Worm (Caenorhabditis elegans) whole organism, L2 larva: ENCODE measurements around the gene dnj-5.

ENCODE experiments used
- C34F6.9 ChIP-seq: fragments of 150-350 bp; optimal IDR thresholded peaks from 2 replicates; lab custom pipeline; 2014; ENCODE audit warnings: missing biosample characterization, missing genetic modification characterization
- F13H6.1 ChIP-seq: sonication (generic microtip); optimal IDR thresholded peaks from 2 replicates; lab custom pipeline; 2016; ENCODE audit warnings: missing genetic modification characterization, missing compliant biosample characterization
- Y55F3AM.14 ChIP-seq: fragments of 200-800 bp; sonication (Bioruptor generic); optimal IDR thresholded peaks from 2 replicates; lab custom pipeline; 2018; ENCODE audit warnings: mild to moderate bottlenecking, missing genetic modification characterization, missing compliant biosample characterization
- alr-1 ChIP-seq: fragments of 150-350 bp; optimal IDR thresholded peaks from 2 replicates; lab custom pipeline; 2014; ENCODE audit warnings: missing biosample characterization, missing genetic modification characterization
- aly-2 ChIP-seq: fragments of 150-350 bp; optimal IDR thresholded peaks from 2 replicates; lab custom pipeline; 2014; ENCODE audit warnings: missing biosample characterization, missing genetic modification characterization
- ama-1 ChIP-seq: fragments of 150-350 bp; optimal IDR thresholded peaks from 2 replicates; lab custom pipeline; 2018; ENCODE audit warnings: inconsistent platforms
- blmp-1 ChIP-seq: sonication (generic microtip); optimal IDR thresholded peaks from 2 replicates; lab custom pipeline; 2017; ENCODE audit warnings: missing genetic modification characterization, mild to moderate bottlenecking, missing compliant biosample characterization, antibody characterized with exemption, moderate library complexity; ENCODE audit not compliant: insufficient read depth
- ceh-16 ChIP-seq: fragments of 150-350 bp; optimal IDR thresholded peaks from 2 replicates; lab custom pipeline; 2014; ENCODE audit warnings: missing biosample characterization, missing genetic modification characterization
- crh-2 ChIP-seq: sonication (generic microtip); optimal IDR thresholded peaks from 2 replicates; lab custom pipeline; 2017; ENCODE audit warnings: missing biosample characterization, missing genetic modification characterization
- egl-27 ChIP-seq: sonication (generic microtip); optimal IDR thresholded peaks from 3 replicates; lab custom pipeline; 2017; ENCODE audit warnings: missing biosample characterization, missing genetic modification reagents, missing genetic modification characterization
- elt-3 ChIP-seq: sonication (generic microtip); optimal IDR thresholded peaks from 2 replicates; lab custom pipeline; 2017; ENCODE audit warnings: missing biosample characterization, missing genetic modification characterization
- fos-1 ChIP-seq: fragments of 150-350 bp; optimal IDR thresholded peaks from 2 replicates; lab custom pipeline; 2014; ENCODE audit warnings: missing biosample characterization, missing genetic modification characterization
- gmeb-1 ChIP-seq: fragments of 150-350 bp; optimal IDR thresholded peaks from 2 replicates; lab custom pipeline; 2014; ENCODE audit warnings: missing biosample characterization, missing genetic modification characterization
- lin-13 ChIP-seq: fragments of 150-350 bp; optimal IDR thresholded peaks from 2 replicates; lab custom pipeline; 2014; ENCODE audit warnings: missing biosample characterization, missing genetic modification reagents, missing genetic modification characterization
- lin-39 ChIP-seq: fragments of 150-350 bp; optimal IDR thresholded peaks from 2 replicates; lab custom pipeline; 2014; ENCODE audit warnings: missing biosample characterization, missing genetic modification reagents, missing genetic modification characterization
- lsy-2 ChIP-seq, 2 experiments: fragments of 150-350 bp in 1 of 2; sonication (generic microtip) in 1 of 2; optimal IDR thresholded peaks; 2 replicates each; lab custom pipeline; 2014 to 2017; ENCODE audit warnings: missing biosample characterization in 2 of 2, missing genetic modification characterization in 2 of 2
- mdl-1 ChIP-seq, 2 experiments: fragments of 150-350 bp in 1 of 2; sonication (generic microtip) in 1 of 2; optimal IDR thresholded peaks; 2 replicates each; lab custom pipeline; 2017; ENCODE audit warnings: missing biosample characterization in 2 of 2, missing genetic modification characterization in 2 of 2
- nhr-10 ChIP-seq: sonication (generic microtip); optimal IDR thresholded peaks from 2 replicates; lab custom pipeline; 2017; ENCODE audit warnings: missing biosample characterization, missing genetic modification characterization
- nhr-11 ChIP-seq: fragments of 150-350 bp; optimal IDR thresholded peaks from 2 replicates; lab custom pipeline; 2014; ENCODE audit warnings: missing biosample characterization, missing genetic modification characterization
- nhr-129 ChIP-seq: fragments of 150-350 bp; optimal IDR thresholded peaks from 2 replicates; lab custom pipeline; 2014; ENCODE audit warnings: missing biosample characterization, missing genetic modification characterization
- nhr-21 ChIP-seq: fragments of 150-350 bp; optimal IDR thresholded peaks from 2 replicates; lab custom pipeline; 2014; ENCODE audit warnings: missing biosample characterization, missing genetic modification characterization
- nhr-237 ChIP-seq: fragments of 150-350 bp; optimal IDR thresholded peaks from 2 replicates; lab custom pipeline; 2014; ENCODE audit warnings: missing biosample characterization, missing genetic modification characterization
- nhr-25 ChIP-seq: fragments of 150-350 bp; sonication (generic microtip); optimal IDR thresholded peaks from 3 replicates; lab custom pipeline; 2014; ENCODE audit warnings: missing biosample characterization, missing genetic modification characterization
- nhr-6 ChIP-seq: fragments of 150-350 bp; optimal IDR thresholded peaks from 2 replicates; lab custom pipeline; 2014; ENCODE audit warnings: missing biosample characterization, missing genetic modification characterization
- nhr-77 ChIP-seq: fragments of 150-350 bp; optimal IDR thresholded peaks from 2 replicates; lab custom pipeline; 2014; ENCODE audit warnings: missing biosample characterization, missing genetic modification characterization
- peb-1 ChIP-seq: fragments of 150-350 bp; optimal IDR thresholded peaks from 2 replicates; lab custom pipeline; 2014; ENCODE audit warnings: missing biosample characterization, missing genetic modification characterization
- sem-4 ChIP-seq: fragments of 150-350 bp; optimal IDR thresholded peaks from 2 replicates; lab custom pipeline; 2014; ENCODE audit warnings: missing biosample characterization, missing genetic modification reagents, missing genetic modification characterization
- sma-3 ChIP-seq: sonication (generic microtip); optimal IDR thresholded peaks from 2 replicates; lab custom pipeline; 2016; ENCODE audit warnings: missing genetic modification reagents, missing genetic modification characterization, missing compliant biosample characterization
- sma-9 ChIP-seq, 2 experiments: fragments of 150-350 bp in 1 of 2; sonication (generic microtip) in 1 of 2; optimal IDR thresholded peaks; 2 replicates each; lab custom pipeline; 2014 to 2016; ENCODE audit warnings: missing genetic modification characterization in 2 of 2, mild to moderate bottlenecking in 1 of 2, missing biosample characterization in 1 of 2, missing compliant biosample characterization in 1 of 2, missing genetic modification reagents in 1 of 2, moderate library complexity in 1 of 2
- snpc-4 ChIP-seq: fragments of 150-350 bp; optimal IDR thresholded peaks from 2 replicates; lab custom pipeline; 2014; ENCODE audit warnings: missing biosample characterization, missing genetic modification characterization
- unc-55 ChIP-seq: fragments of 150-350 bp; sonication (generic microtip); optimal IDR thresholded peaks from 3 replicates; lab custom pipeline; 2014; ENCODE audit warnings: missing biosample characterization, missing genetic modification reagents, missing genetic modification characterization
- unc-62 ChIP-seq: fragments of 150-350 bp; optimal IDR thresholded peaks from 2 replicates; lab custom pipeline; 2014; ENCODE audit warnings: missing biosample characterization, missing genetic modification reagents, missing genetic modification characterization
- zag-1 ChIP-seq: fragments of 150-350 bp; optimal IDR thresholded peaks from 2 replicates; lab custom pipeline; 2014; ENCODE audit warnings: missing biosample characterization, missing genetic modification characterization
- ztf-11 ChIP-seq: sonication (generic microtip); optimal IDR thresholded peaks from 2 replicates; lab custom pipeline; 2017; ENCODE audit warnings: missing biosample characterization, missing genetic modification characterization
- ztf-4 ChIP-seq: fragments of 150-350 bp; optimal IDR thresholded peaks from 2 replicates; lab custom pipeline; 2014; ENCODE audit warnings: missing biosample characterization, missing genetic modification characterization

Gene dnj-5

DNA sequence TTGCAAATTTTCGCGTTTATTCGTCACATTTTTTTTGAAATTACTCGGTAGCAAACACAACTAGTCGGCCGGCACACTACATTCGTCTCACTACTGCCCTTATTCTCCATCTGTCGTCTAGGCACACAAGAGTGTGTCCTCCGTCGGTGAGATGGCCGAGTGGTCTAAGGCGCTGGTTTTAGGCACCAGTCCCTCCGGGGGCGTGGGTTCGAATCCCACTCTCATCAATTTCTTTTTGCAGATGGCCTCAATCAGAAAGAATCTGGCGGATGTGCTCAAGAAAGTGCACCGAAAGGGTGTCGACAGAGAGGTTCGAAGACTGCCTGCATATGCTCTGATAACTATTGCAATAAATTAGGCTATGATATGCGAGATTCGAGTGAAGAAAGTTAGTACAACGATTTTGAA is 5.0 kb downstream of the dnj-5 start (continued):
- peak; percentile 37 for TF ChIP-seq gmeb-1
- peak; percentile 88 for TF ChIP-seq nhr-129 (tag; lab: Kevin White, UChicago)
- peak; percentile 64 for TF ChIP-seq lin-13
- no peak for TF ChIP-seq unc-62
- TF ChIP-seq nhr-10 (tag; lab: Kevin White, UChicago) = no peak
- TF ChIP-seq elt-3 (tag; lab: Kevin White, UChicago) = no peak
- TF ChIP-seq nhr-25 (tag; lab: Kevin White, UChicago) = peak; percentile 50
- peak; percentile 59 for TF ChIP-seq fos-1 (tag; lab: Kevin White, UChicago)
- TF ChIP-seq lin-39 (tag; lab: Kevin White, UChicago) = no peak
- TF ChIP-seq unc-55 (GFP tag; lab: Kevin White, UChicago) = peak; percentile 69
- TF ChIP-seq blmp-1 (tag; lab: Kevin White, UChicago) = no peak
- no peak for TF ChIP-seq nhr-11 (tag; lab: Kevin White, UChicago)
- TF ChIP-seq ceh-16 (tag; lab: Kevin White, UChicago) = no peak
- peak; percentile 73 for TF ChIP-seq C34F6.9 (tag; lab: Kevin White, UChicago)
- TF ChIP-seq sma-9 (GFP tag; optimal IDR thresholded peaks at IDR 0.05; lab: Kevin White, UChicago) = peak; percentile 76
- no peak for TF ChIP-seq sma-9 (tag; optimal IDR thresholded peaks at IDR 0.05; lab: Kevin White, UChicago)

DNA sequence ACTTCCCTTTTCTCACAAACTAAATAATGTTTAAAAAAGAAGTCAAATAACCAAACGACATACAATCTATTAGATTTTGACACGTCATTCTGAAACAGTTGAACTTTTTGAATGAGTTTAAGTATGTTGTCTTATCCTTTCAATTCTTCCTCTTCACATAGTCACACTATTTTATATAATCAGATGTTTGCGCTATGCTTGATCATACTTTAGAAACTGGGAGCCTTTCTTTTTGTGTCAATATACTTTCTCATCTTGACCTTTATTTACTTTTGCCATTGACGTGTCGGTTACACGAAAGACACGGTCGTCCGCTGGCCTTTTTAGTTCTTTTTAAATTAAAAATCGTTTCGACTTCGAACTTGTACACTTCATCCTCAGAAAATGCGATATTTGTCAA is 6.2 kb downstream of the dnj-5 start, which contains the start of gene C04A2.15:
Gene C04A2.15 (plus strand): TSS at position 299 of the 400 bp plus-strand sequence.
- TF ChIP-seq unc-55 (GFP tag; lab: Kevin White, UChicago) (no peak), F13H6.1 (tag; lab: Kevin White, UChicago) (peak; percentile 42), nhr-237 (tag; lab: Kevin White, UChicago) (no peak), ceh-16 (tag; lab: Kevin White, UChicago) (no peak), peb-1 (tag; lab: Kevin White, UChicago) (no peak), egl-27 (tag; lab: Kevin White, UChicago) (no peak), ztf-11 (tag; lab: Kevin White, UChicago) (no peak)

DNA sequence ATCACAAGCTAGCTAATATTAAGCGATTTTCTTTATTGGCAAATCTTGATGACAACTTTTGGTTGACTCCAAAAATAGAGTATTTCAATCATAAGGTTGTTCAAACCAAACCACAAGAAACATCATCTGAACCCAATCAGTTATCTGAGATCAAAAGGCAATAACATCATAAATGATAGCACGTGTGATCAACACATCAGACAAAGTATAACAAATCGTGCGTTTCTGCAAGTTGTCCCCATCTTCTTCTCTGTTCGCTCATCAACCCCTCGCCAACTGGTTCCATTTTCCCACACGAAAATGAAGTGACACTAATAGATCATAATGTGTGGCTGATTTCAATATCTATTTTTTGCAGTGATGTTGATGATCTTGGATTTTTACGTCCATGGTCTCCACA is 8.8 kb downstream of the dnj-5 start:
- TF ChIP-seq ztf-4 (tag; lab: Kevin White, UChicago) (peak; percentile 16), sma-9 (GFP tag; optimal IDR thresholded peaks at IDR 0.05; lab: Kevin White, UChicago) (peak; percentile 97), sma-9 (tag; optimal IDR thresholded peaks at IDR 0.05; lab: Kevin White, UChicago) (no peak), gmeb-1 (peak; percentile 30), nhr-6 (tag; lab: Kevin White, UChicago) (peak; percentile 56), mdl-1 (tag; optimal IDR thresholded peaks at IDR 0.05; lab: Kevin White, UChicago) (peak; percentile 59 to 81), alr-1 (tag; lab: Kevin White, UChicago) (no peak), egl-27 (tag; lab: Kevin White, UChicago) (peak; percentile 97), sma-3 (GFP tag; lab: Kevin White, UChicago) (peak; percentile 82), fos-1 (tag; lab: Kevin White, UChicago) (peak; percentile 43), Y55F3AM.14 (GFP tag; lab: Kevin White, UChicago) (peak; percentile 89), C34F6.9 (tag; lab: Kevin White, UChicago) (peak; percentile 29), blmp-1 (tag; lab: Kevin White, UChicago) (peak; percentile 90), aly-2 (no peak), lsy-2 (tag; optimal IDR thresholded peaks at IDR 0.05; lab: Kevin White, UChicago) (peak in 1 of 2 experiments; percentile 63), snpc-4 (tag; lab: Kevin White, UChicago) (no peak), nhr-129 (tag; lab: Kevin White, UChicago) (peak; percentile 87), nhr-21 (peak; percentile 91), zag-1 (tag; lab: Kevin White, UChicago) (no peak), crh-2 (peak; percentile 61), nhr-25 (tag; lab: Kevin White, UChicago) (peak; percentile 90), sem-4 (tag; lab: Kevin White, UChicago) (no peak), ama-1 (lab: Kevin White, UChicago) (peak; percentile 65)
- TF ChIP-seq, all 48 proteins: peak for 17

DNA sequence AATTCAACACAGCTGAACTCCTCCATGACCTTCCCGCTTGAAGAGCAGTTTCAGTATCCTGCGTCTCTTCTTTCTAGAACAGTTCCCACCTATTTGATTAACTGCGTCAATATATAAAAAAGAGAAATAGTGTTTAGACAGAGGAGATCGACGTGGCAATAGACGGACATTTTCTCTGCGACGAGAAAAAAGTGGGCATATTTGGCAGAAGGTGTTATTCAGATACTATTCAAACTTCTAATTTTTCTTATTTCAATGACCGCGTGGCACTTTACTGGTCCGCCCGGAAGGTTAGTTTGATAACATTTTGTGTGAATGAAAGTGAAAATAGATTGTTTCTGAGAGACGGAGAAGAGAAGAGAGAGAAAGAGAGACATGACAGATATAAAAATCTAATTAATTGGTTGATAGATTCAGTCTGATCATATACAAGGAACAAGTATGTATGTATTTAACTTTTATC is 10.2 kb downstream of the dnj-5 start, which contains the start of gene tbc-6:
Gene tbc-6 (plus strand): TSS at position 208 of the 463 bp plus-strand sequence.
- TF ChIP-seq fos-1 (tag; lab: Kevin White, UChicago) (peak; percentile 67), nhr-10 (tag; lab: Kevin White, UChicago) (peak; percentile 43), lsy-2 (tag; optimal IDR thresholded peaks at IDR 0.05; lab: Kevin White, UChicago) (peak in 1 of 2 experiments; percentile 58), nhr-11 (tag; lab: Kevin White, UChicago) (no peak), mdl-1 (tag; optimal IDR thresholded peaks at IDR 0.05; lab: Kevin White, UChicago) (peak in 1 of 2 experiments; percentile 18), nhr-129 (tag; lab: Kevin White, UChicago) (peak; percentile 53), egl-27 (tag; lab: Kevin White, UChicago) (peak; percentile 82), Y55F3AM.14 (GFP tag; lab: Kevin White, UChicago) (peak; percentile 18), sem-4 (tag; lab: Kevin White, UChicago) (peak; percentile 60), alr-1 (tag; lab: Kevin White, UChicago) (no peak), blmp-1 (tag; lab: Kevin White, UChicago) (peak; percentile 98), nhr-25 (tag; lab: Kevin White, UChicago) (peak; percentile 89), snpc-4 (tag; lab: Kevin White, UChicago) (no peak), zag-1 (tag; lab: Kevin White, UChicago) (no peak), aly-2 (no peak), sma-3 (GFP tag; lab: Kevin White, UChicago) (peak; percentile 83), sma-9 (GFP tag; optimal IDR thresholded peaks at IDR 0.05; lab: Kevin White, UChicago) (peak; percentile 68), sma-9 (tag; optimal IDR thresholded peaks at IDR 0.05; lab: Kevin White, UChicago) (no peak), nhr-77 (tag; lab: Kevin White, UChicago) (peak; percentile 51), peb-1 (tag; lab: Kevin White, UChicago) (no peak), nhr-21 (peak; percentile 79), ama-1 (lab: Kevin White, UChicago) (peak; percentile 47), crh-2 (peak; percentile 83), unc-62 (peak; percentile 55), C34F6.9 (tag; lab: Kevin White, UChicago) (peak; percentile 35), ztf-4 (tag; lab: Kevin White, UChicago) (peak; percentile 28), lin-13 (peak; percentile 20)
